Worm (Caenorhabditis elegans) whole organism, late embryonic: ENCODE data around the gene F47G9.4.

Experiments
- T23F11.4 ChIP-seq: fragments of 200-800 bp; sonication (Bioruptor generic); optimal IDR thresholded peaks from 2 replicates; lab custom pipeline; 2018; ENCODE audit warnings: mild to moderate bottlenecking, missing genetic modification characterization, missing compliant biosample characterization
- ceh-22 ChIP-seq: sonication (generic microtip); optimal IDR thresholded peaks from 2 replicates; lab custom pipeline; 2017; ENCODE audit warnings: missing biosample characterization, missing genetic modification characterization
- ceh-6 ChIP-seq: fragments of 200-800 bp; sonication (Bioruptor generic); optimal IDR thresholded peaks from 2 replicates; lab custom pipeline; 2018; ENCODE audit warnings: mild to moderate bottlenecking, missing genetic modification characterization, missing compliant biosample characterization
- unc-55 ChIP-seq: sonication (generic microtip); optimal IDR thresholded peaks from 2 replicates; lab custom pipeline; 2017; ENCODE audit warnings: missing biosample characterization, missing genetic modification reagents, missing genetic modification characterization

ce11 chrV:11279564-11279963 is 42.1 kb downstream of the F47G9.4 start:
- TF ChIP-seq unc-55 (GFP tag; lab: Kevin White, UChicago), result no peak
- no peak for TF ChIP-seq ceh-6
- no peak for TF ChIP-seq T23F11.4
- no peak for TF ChIP-seq ceh-22 (tag; lab: Kevin White, UChicago)
